Fruit fly (Drosophila melanogaster) ovary, adult (tissue): ENCODE data around the gene Vps24.

Experiments
- CG17801 ChIP-seq: fragments of 200-800 bp; optimal IDR thresholded peaks from 2 replicates; lab custom pipeline; 2019; ENCODE audit warnings: missing biosample characterization, mild to moderate bottlenecking, missing genetic modification characterization, moderate library complexity; ENCODE audit not compliant: partially characterized antibody

Vps24 gene

DNA sequence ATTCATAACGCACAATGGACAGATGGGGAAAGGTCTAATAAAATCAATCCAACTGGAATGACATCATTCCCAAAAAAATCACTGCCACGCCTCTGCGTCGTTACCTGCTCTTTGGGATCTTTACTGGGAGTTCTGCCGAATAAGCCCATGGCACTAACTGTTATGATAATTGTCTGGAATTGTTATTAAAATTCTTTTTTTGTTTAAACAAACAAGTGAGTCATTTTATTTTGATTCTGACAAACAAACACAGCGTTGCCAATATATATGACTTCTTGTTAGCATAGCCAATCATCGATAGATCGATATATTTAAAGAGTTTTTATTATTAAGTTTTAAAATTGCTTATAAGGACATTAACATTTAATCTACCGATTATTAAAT is at the start of gene Vps24:
Gene Vps24, minus strand, starts transcription at position 265 of the 384 bp plus-strand sequence.
- TF ChIP-seq CG17801 (GFP tag; lab: Kevin White, UChicago) = no peak

DNA sequence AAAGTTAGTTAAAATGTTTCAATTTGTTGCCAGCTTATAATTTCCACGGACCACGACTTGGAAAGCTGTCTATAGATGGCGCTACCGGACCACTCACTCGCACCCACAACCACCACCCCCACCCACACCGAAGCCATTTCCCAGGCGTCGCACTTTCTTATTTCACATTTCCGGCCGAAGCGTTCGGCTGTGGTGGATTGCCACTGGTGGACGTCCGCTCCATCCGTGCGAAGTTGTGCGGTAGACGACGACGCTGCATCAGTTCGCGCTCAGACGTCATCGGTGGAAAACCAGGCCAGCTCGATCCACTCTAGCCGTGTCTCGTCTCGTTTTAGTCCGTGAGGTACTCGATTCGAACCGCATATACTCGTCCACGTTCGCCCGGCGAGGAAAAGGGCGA is 48.9 kb upstream of the Vps24 start, which contains the start of gene CG1090:
Gene CG1090, plus strand, starts transcription at position 259 of the 400 bp plus-strand sequence.
- TF ChIP-seq CG17801 (GFP tag; lab: Kevin White, UChicago) = no peak

- no peak for TF ChIP-seq CG17801 (GFP tag; lab: Kevin White, UChicago)
Measured at dm6 chr3R:4353569-4353968, 42.8 kb upstream of the Vps24 start.

DNA sequence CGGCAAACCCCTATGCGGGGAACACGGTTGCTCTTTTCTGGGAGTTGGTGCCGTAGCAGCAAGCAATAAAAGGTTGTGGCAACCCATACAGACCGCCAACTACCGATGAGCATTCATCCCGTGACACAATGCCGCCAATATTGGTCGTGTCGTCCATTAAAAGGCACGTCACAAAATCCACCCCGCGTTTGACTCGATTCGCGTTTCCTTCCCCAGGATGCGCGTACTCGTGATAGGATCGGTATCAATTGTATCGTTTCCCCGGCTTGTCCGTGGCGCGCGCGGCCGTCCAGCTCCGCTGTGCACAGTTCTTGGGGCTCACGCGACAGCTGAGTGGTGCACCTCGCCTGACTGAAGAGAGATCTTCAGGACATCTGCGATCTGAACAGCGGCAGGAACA is 39.5 kb upstream of the Vps24 start:
- no peak for TF ChIP-seq CG17801 (GFP tag; lab: Kevin White, UChicago)

DNA sequence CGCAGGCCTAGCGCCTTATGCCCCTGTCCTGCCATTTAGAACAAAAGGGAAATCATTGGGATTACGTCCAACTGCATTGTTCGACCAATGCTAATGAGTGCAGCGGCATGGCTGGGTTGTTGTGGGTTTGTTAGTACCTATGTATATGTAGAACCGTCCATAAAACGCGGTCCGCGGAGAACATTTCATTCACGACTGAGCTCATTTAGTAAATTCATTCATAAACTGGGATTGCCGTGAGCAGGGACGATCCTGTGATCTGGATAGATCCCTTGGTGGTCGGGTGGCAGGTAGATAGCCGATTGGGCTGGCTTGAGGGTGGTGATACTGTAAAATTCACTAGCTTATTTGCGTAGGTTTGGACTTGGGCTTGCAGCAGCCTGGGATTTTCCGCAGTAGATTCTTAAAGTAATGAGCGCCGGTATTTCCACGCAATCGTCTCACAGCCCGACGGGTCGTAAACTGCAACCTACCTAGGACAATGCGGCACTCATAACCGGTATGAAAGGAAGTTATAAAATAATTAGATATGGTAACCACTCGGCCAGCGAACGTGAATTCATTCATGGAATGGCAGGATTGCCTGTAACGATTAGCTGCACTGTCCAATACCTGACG is 37.6 kb upstream of the Vps24 start:
- TF ChIP-seq CG17801 (GFP tag; lab: Kevin White, UChicago) = no peak

DNA sequence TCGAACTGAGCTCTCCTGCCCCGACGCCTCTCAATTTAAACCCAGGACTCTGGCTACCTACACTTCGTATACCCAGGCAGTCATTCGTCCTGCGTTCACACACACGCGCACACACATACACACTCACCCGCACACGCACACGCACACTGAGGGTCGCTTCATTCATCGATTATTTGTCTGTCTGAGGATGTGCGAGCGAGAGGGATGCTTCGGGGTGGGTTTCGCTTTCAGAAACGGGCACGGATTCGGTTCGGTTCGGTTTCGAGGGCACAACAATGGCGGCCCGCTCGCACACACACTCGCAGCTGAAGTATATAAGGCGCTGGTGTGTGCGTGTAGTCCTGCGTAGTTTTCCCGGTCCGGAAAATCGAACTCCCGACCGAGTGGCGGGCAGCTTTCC is 35.9 kb upstream of the Vps24 start, which contains the start of gene hkb:
Gene hkb, minus strand, starts transcription at position 11 of the 400 bp plus-strand sequence.
- TF ChIP-seq CG17801 (GFP tag; lab: Kevin White, UChicago) = no peak

DNA sequence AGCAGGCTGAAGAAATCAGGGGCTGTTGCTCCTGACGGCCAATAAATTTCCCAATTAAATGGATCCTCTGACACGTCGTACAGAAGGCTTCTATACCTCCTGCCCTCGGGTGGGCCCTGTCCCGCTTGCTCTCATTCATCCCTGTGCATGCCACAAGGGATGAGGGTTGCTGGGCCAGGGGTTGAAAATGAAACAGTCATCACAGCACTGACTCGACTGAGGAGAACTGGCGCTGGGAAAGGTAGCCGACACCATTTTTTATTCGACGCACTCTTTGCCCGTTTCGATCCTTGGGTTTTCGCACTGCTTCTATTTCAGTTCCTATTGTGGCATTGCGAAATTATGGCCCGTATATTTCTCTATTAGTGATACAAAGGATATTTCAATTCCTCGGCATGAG is 30.4 kb upstream of the Vps24 start:
- TF ChIP-seq CG17801 (GFP tag; lab: Kevin White, UChicago) = no peak

- no peak for TF ChIP-seq CG17801 (GFP tag; lab: Kevin White, UChicago)
Measured at dm6 chr3R:4340174-4340573, 29.4 kb upstream of the Vps24 start.

- TF ChIP-seq CG17801 (GFP tag; lab: Kevin White, UChicago) = peak; percentile 19
Measured at dm6 chr3R:4337580-4337979, 26.8 kb upstream of the Vps24 start, which contains the start of the genes Skp2 and CG1103. Gene Skp2, minus strand, starts transcription at chr3R:4337674. Gene CG1103, plus strand, starts transcription at chr3R:4337755.

DNA sequence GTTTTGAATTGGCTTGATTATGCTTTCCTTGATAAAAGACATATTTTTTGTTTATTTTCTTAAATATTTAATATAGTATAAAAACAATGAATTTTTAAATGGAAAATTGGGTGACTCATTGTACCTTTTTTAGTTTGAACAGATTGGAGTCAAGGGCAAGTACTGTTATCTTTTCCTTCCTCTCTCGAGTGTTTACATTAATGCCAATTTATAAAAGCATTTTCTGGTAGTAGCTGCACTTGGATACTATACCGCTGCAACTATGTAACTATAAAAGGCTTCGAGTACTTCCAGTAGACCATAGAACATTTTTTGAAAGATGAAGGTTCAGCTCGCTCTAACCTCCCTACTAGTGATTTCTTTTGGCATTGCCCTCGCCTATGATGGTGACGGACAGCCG is 24.1 kb upstream of the Vps24 start, which contains the start of gene CG14645:
Gene CG14645, plus strand, starts transcription at position 301 of the 400 bp plus-strand sequence.
- TF ChIP-seq CG17801 (GFP tag; lab: Kevin White, UChicago) = no peak

DNA sequence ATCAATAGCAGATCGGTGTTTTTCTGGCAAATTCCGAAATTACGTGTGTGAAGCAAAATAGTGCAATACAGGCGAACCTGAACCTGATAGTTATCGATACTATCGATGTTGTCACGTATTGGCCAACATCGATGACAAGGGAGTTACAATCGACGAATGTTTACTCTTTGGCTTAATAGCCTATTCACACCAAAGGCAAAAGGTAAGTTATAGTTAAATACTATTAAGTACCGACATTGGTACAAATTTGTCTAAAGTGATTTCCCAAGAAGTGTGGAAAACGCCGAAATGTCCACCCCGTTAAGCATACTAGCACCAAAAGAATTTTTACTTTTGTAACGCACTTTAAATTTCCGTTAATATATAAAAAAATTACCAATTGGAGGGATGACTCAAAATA is 23.2 kb upstream of the Vps24 start, which contains the start of gene CG9776:
Gene CG9776, minus strand, starts transcription at position 108 of the 400 bp plus-strand sequence.
- peak; percentile 24 for TF ChIP-seq CG17801 (GFP tag; lab: Kevin White, UChicago)

DNA sequence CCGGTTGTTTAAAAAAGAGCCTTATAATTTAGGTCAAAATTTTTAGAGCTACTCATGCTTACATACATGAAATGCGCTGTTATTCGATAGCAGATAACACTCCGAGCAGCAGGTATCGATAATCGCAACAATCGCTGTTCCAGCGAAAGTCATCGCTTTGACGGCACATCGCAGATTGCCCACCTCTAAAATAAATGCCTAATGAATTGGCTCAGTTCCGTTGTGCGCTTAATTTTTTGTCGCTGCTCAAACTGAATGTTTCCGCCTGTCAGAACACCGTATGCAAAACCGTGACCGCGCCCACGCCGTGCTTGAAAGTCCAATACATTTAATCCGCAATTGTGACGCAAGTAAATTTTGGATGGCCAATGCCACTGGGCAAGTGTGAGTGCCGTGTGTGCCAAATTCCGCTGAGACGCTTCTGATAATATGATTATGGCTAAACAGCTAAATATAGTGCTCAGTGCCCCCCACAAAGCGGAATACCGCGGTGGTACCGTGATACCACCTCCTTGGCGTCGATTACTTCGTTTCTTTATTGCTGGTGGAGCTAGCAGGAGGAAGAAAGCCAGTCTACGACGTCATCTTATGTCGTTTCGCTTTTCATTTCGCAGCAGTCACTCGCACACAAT is 8.9 kb upstream of the Vps24 start, which contains the start of gene CG9795:
Gene CG9795, plus strand, starts transcription at position 177 of the 632 bp plus-strand sequence.
- peak; percentile 51 for TF ChIP-seq CG17801 (GFP tag; lab: Kevin White, UChicago)

DNA sequence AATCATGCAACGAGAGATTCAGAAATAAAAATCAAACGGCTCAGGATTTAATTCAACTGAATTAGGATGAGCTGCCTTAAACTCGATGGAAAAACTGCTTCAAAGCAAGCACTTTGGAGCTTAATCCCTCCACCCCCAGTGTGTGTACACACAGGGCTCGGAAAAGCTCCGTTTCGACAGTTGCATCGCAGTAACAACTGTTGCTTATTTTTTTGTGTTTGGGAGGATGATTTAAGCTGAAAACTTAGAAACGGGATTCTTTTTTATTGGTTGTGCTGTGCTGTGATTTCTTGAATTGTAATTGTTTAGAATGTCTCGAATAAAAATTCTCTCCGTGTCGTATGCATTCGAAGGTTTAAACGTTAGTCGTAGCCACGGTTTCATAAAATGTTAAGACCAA is 8.3 kb upstream of the Vps24 start, which contains the start of gene Syt14:
Gene Syt14, minus strand, starts transcription at position 71 of the 400 bp plus-strand sequence.
- TF ChIP-seq CG17801 (GFP tag; lab: Kevin White, UChicago) = no peak

dm6 chr3R:4318589-4318988 is 7.8 kb upstream of the Vps24 start:
- no peak for TF ChIP-seq CG17801 (GFP tag; lab: Kevin White, UChicago)

DNA sequence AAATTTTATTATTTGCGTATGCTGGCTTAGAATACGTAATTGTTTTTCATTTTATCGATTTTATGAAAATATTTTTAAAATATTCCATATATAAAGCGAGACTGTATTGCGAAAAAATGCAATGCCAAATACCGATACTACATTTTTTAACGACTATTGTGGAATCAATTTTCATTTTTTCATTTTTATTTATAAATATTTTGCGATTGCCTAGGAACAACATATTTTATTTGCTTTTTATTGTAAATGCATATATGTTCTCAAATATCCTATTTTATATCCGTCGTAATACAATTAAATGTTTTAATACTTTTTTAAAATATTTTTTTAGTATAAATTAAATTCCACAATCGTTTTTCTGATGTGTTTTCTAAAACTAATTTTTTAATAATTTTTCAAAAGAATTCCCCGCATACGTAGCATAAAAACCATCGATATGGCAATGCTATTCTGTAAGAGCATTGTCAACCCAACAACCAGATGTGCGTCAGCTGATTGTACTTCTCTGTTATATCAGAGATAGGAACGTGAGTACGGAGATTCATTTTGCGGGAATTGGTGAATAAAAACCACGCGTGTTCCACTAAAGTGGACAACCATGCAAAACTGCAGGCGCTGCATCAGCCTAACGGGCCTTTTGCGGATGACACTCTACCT is 448 bp upstream of the Vps24 start, which contains the start of gene Suv3:
Gene Suv3, plus strand, starts transcription at position 489 of the 657 bp plus-strand sequence.
- TF ChIP-seq CG17801 (GFP tag; lab: Kevin White, UChicago) = peak; percentile 33
